Worm (Caenorhabditis elegans) whole organism, L1 larva: ENCODE results near the gene fkh-9.

Experiments
- aha-1 ChIP-seq: fragments of 150-350 bp; optimal IDR thresholded peaks from 2 replicates; lab custom pipeline; 2014; ENCODE audit warnings: missing biosample characterization, missing genetic modification characterization
- blmp-1 ChIP-seq: fragments of 150-350 bp; optimal IDR thresholded peaks from 2 replicates; lab custom pipeline; 2014; ENCODE audit warnings: missing biosample characterization, missing genetic modification characterization
- dsc-1 ChIP-seq: sonication (generic microtip); optimal IDR thresholded peaks from 2 replicates; lab custom pipeline; 2016; ENCODE audit warnings: mild to moderate bottlenecking, missing genetic modification characterization, missing compliant biosample characterization
- lin-13 ChIP-seq: fragments of 150-350 bp; optimal IDR thresholded peaks from 2 replicates; lab custom pipeline; 2014; ENCODE audit warnings: missing biosample characterization, missing genetic modification reagents, missing genetic modification characterization
- lin-39 ChIP-seq: fragments of 150-350 bp; optimal IDR thresholded peaks from 2 replicates; lab custom pipeline; 2014; ENCODE audit warnings: missing biosample characterization, missing genetic modification reagents, missing genetic modification characterization
- lsy-2 ChIP-seq, 2 experiments: fragments of 150-350 bp; optimal IDR thresholded peaks; 2 replicates each; lab custom pipeline; 2014; ENCODE audit warnings: missing biosample characterization in 2 of 2, missing genetic modification characterization in 2 of 2
- mep-1 ChIP-seq: fragments of 150-350 bp; optimal IDR thresholded peaks from 2 replicates; lab custom pipeline; 2014; ENCODE audit warnings: missing biosample characterization, missing genetic modification characterization
- nhr-11 ChIP-seq: fragments of 150-350 bp; optimal IDR thresholded peaks from 2 replicates; lab custom pipeline; 2014; ENCODE audit warnings: missing biosample characterization, missing genetic modification characterization
- nhr-12 ChIP-seq: sonication (generic microtip); optimal IDR thresholded peaks from 2 replicates; lab custom pipeline; 2017; ENCODE audit warnings: missing biosample characterization, missing genetic modification characterization
- nhr-28 ChIP-seq: fragments of 150-350 bp; optimal IDR thresholded peaks from 2 replicates; lab custom pipeline; 2014; ENCODE audit warnings: missing biosample characterization, missing genetic modification characterization
- skn-1 ChIP-seq: fragments of 150-350 bp; optimal IDR thresholded peaks from 2 replicates; lab custom pipeline; 2014; ENCODE audit warnings: missing biosample characterization, missing genetic modification characterization
- snpc-4 ChIP-seq: fragments of 150-350 bp; optimal IDR thresholded peaks from 2 replicates; lab custom pipeline; 2014; ENCODE audit warnings: missing biosample characterization, missing genetic modification characterization

- TF ChIP-seq nhr-12 (tag; lab: Kevin White, UChicago): no peak
- TF ChIP-seq dsc-1 (tag; lab: Kevin White, UChicago): no peak
- TF ChIP-seq skn-1: no peak
- TF ChIP-seq aha-1 (tag; lab: Kevin White, UChicago): no peak
- no peak for TF ChIP-seq lsy-2 (tag; optimal IDR thresholded peaks at IDR 0.05; lab: Kevin White, UChicago)
- no peak for TF ChIP-seq lin-39 (tag; lab: Kevin White, UChicago)
- TF ChIP-seq blmp-1: peak; percentile 81
- TF ChIP-seq lin-13: no peak
- TF ChIP-seq mep-1 (tag; lab: Kevin White, UChicago): no peak
- TF ChIP-seq nhr-28: no peak
- TF ChIP-seq nhr-11 (tag; lab: Kevin White, UChicago): no peak
- no peak for TF ChIP-seq snpc-4
Observed at ce11 chrX:3785111-3785808, 41.5 kb downstream of the fkh-9 start.
